Worm (Caenorhabditis elegans) whole organism, late embryonic: ENCODE results near the gene par-4.
"Not testable (repeated sequence)": the region's sequence is repeated elsewhere in the genome, so short reads cannot be mapped to it uniquely, and the experiment has no call there.

ENCODE experiments used
- ama-1 ChIP-seq: fragments of 150-350 bp; optimal IDR thresholded peaks from 2 replicates; lab custom pipeline; 2014
- ceh-14 ChIP-seq: sonication (generic microtip); optimal IDR thresholded peaks from 2 replicates; lab custom pipeline; 2016; ENCODE audit warnings: missing genotype, missing genetic modification characterization, missing compliant biosample characterization
- ceh-18 ChIP-seq: sonication (generic microtip); optimal IDR thresholded peaks from 2 replicates; lab custom pipeline; 2016; ENCODE audit warnings: missing genetic modification characterization, missing compliant biosample characterization
- ceh-22 ChIP-seq: sonication (generic microtip); optimal IDR thresholded peaks from 2 replicates; lab custom pipeline; 2017; ENCODE audit warnings: missing biosample characterization, missing genetic modification characterization
- ceh-30 ChIP-seq: fragments of 150-350 bp; optimal IDR thresholded peaks from 2 replicates; lab custom pipeline; 2014; ENCODE audit warnings: missing biosample characterization, missing genetic modification characterization
- ceh-31 ChIP-seq: sonication (generic microtip); optimal IDR thresholded peaks from 2 replicates; lab custom pipeline; 2016; ENCODE audit warnings: missing genetic modification characterization, missing compliant biosample characterization
- ceh-34 ChIP-seq: sonication (generic microtip); optimal IDR thresholded peaks from 2 replicates; lab custom pipeline; 2016; ENCODE audit warnings: mild to moderate bottlenecking, missing genetic modification characterization, missing compliant biosample characterization
- ceh-45 ChIP-seq: fragments of 200-800 bp; sonication (Bioruptor generic); IDR thresholded peaks from 2 replicates; pipeline ENCODE4 v1.3.6; 2022; ENCODE audit warnings: missing genetic modification reagents, missing genetic modification characterization, missing compliant biosample characterization
- ceh-48 ChIP-seq: sonication (generic microtip); optimal IDR thresholded peaks from 2 replicates; lab custom pipeline; 2016; ENCODE audit warnings: missing genetic modification characterization, inconsistent platforms, missing compliant biosample characterization
- ceh-9 ChIP-seq: sonication (generic microtip); optimal IDR thresholded peaks from 2 replicates; lab custom pipeline; 2016; ENCODE audit warnings: mild to moderate bottlenecking, missing genetic modification characterization, inconsistent platforms, missing compliant biosample characterization
- che-1 ChIP-seq: sonication (generic microtip); optimal IDR thresholded peaks from 2 replicates; lab custom pipeline; 2016; ENCODE audit warnings: mild to moderate bottlenecking, missing genetic modification characterization, missing compliant biosample characterization
- dmd-4 ChIP-seq: sonication (generic microtip); optimal IDR thresholded peaks from 2 replicates; lab custom pipeline; 2016; ENCODE audit warnings: borderline replicate concordance, missing genetic modification characterization, missing compliant biosample characterization
- dve-1 ChIP-seq: sonication (generic microtip); optimal IDR thresholded peaks from 2 replicates; lab custom pipeline; 2017; ENCODE audit warnings: antibody characterized with exemption, mild to moderate bottlenecking, missing genetic modification characterization, missing compliant biosample characterization
- ets-4 ChIP-seq: sonication (generic microtip); optimal IDR thresholded peaks from 2 replicates; lab custom pipeline; 2016; ENCODE audit warnings: missing genetic modification characterization, missing compliant biosample characterization
- fax-1 ChIP-seq: sonication (generic microtip); optimal IDR thresholded peaks from 2 replicates; lab custom pipeline; 2016; ENCODE audit warnings: missing genotype, missing genetic modification characterization, missing compliant biosample characterization
- gmeb-2 ChIP-seq: sonication (generic microtip); optimal IDR thresholded peaks from 2 replicates; lab custom pipeline; 2016; ENCODE audit warnings: missing genetic modification characterization, inconsistent platforms, missing compliant biosample characterization
- hlh-13 ChIP-seq: fragments of 200-800 bp; sonication (Bioruptor generic); optimal IDR thresholded peaks from 2 replicates; lab custom pipeline; 2018; ENCODE audit warnings: mild to moderate bottlenecking, missing genetic modification characterization, missing compliant biosample characterization
- hlh-30 ChIP-seq: sonication (generic microtip); optimal IDR thresholded peaks from 2 replicates; lab custom pipeline; 2017; ENCODE audit warnings: antibody characterized with exemption, missing genetic modification characterization, missing compliant biosample characterization; ENCODE audit not compliant: insufficient read depth
- hlh-6 ChIP-seq: sonication (generic microtip); optimal IDR thresholded peaks from 2 replicates; lab custom pipeline; 2016; ENCODE audit warnings: missing genotype, missing genetic modification characterization, missing compliant biosample characterization
- hlh-8 ChIP-seq: sonication (generic microtip); optimal IDR thresholded peaks from 2 replicates; lab custom pipeline; 2016; ENCODE audit warnings: missing genotype, missing genetic modification characterization, missing compliant biosample characterization
- mec-3 ChIP-seq: sonication (generic microtip); optimal IDR thresholded peaks from 2 replicates; lab custom pipeline; 2016; ENCODE audit warnings: borderline replicate concordance, missing genetic modification characterization, missing compliant biosample characterization
- nfya-1 ChIP-seq: sonication (generic microtip); optimal IDR thresholded peaks from 2 replicates; lab custom pipeline; 2017; ENCODE audit warnings: missing genetic modification characterization, mild to moderate bottlenecking, missing compliant biosample characterization, antibody characterized with exemption, moderate library complexity
- pha-4 ChIP-seq: fragments of 150-350 bp; optimal IDR thresholded peaks from 2 replicates; lab custom pipeline; 2018; ENCODE audit warnings: missing biosample characterization, missing genetic modification reagents, missing genetic modification characterization
- ref-2 ChIP-seq: sonication (generic microtip); optimal IDR thresholded peaks from 2 replicates; lab custom pipeline; 2016; ENCODE audit warnings: missing genetic modification characterization, missing compliant biosample characterization
- sdc-2 ChIP-seq: sonication (generic microtip); optimal IDR thresholded peaks from 2 replicates; lab custom pipeline; 2016; ENCODE audit warnings: missing genotype, missing genetic modification characterization, missing compliant biosample characterization
- sox-2 ChIP-seq: fragments of 200-800 bp; sonication (Bioruptor generic); IDR thresholded peaks from 2 replicates; pipeline ENCODE4 v1.3.6; 2022; ENCODE audit warnings: missing genetic modification reagents, missing genetic modification characterization, missing compliant biosample characterization
- tbx-2 ChIP-seq: sonication (generic microtip); optimal IDR thresholded peaks from 2 replicates; lab custom pipeline; 2016; ENCODE audit warnings: missing genetic modification characterization, missing compliant biosample characterization
- tbx-7 ChIP-seq: sonication (generic microtip); optimal IDR thresholded peaks from 2 replicates; lab custom pipeline; 2016; ENCODE audit warnings: missing genotype, missing genetic modification characterization, missing compliant biosample characterization
- unc-42 ChIP-seq: sonication (generic microtip); optimal IDR thresholded peaks from 2 replicates; lab custom pipeline; 2016; ENCODE audit warnings: missing genotype, missing genetic modification characterization, missing compliant biosample characterization
- unc-55 ChIP-seq: sonication (generic microtip); optimal IDR thresholded peaks from 2 replicates; lab custom pipeline; 2017; ENCODE audit warnings: missing biosample characterization, missing genetic modification reagents, missing genetic modification characterization

par-4 gene

ce11 chrV:18098387-18098786, at the start of gene par-4:
Gene par-4, plus strand, starts transcription at chrV:18098687.
- TF ChIP-seq sdc-2 (tag; lab: Kevin White, UChicago) = no peak
- TF ChIP-seq fax-1 = no peak
- TF ChIP-seq ets-4 (tag; lab: Kevin White, UChicago) = no peak

DNA sequence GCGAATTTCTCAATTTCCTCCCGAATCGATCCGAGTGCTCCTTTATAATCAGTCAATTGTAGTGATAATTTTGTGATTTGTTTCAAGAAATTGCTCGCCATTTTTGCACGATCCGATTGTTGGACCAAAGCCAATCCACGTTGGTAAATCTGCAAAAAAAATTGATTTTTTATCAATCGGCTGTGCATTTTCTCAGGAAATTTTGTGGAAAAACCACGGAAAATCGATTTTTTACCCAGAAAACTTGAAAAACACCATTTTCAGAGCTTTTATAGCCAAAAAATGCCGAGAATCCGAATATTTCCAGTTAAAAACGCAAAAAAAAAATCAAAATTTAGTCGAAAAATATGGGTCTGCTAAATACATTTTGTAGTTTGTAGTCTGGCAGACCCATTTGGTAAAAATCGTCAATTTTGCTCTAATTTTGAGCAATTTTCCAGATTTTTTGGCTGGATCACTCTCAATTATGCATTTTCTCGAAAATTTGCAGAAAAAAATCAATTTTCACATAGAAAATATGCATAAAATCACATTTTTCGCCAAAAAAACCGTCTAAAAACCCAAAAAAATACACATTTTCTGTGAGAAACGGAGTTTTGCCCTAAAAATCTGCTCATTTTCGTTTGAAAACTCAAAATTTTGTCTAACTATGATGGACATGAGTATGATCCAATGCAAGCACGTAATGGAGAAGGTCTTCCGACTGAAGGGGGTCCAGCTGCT, 43.0 kb upstream of the par-4 start, which contains the start of the genes Y59A8B.25 and ebp-3:
TSS of gene Y59A8B.25 (minus strand) at position 101 of the 723 bp plus-strand sequence.
TSS of gene ebp-3 (plus strand) at position 673 of the 723 bp plus-strand sequence.
- TF ChIP-seq ceh-45; nfya-1 (tag; lab: Kevin White, UChicago); ceh-48 (tag; lab: Kevin White, UChicago): not testable (repeated sequence)
- TF ChIP-seq, all 69 proteins: peak for 0; not testable (repeated sequence) for 69

DNA sequence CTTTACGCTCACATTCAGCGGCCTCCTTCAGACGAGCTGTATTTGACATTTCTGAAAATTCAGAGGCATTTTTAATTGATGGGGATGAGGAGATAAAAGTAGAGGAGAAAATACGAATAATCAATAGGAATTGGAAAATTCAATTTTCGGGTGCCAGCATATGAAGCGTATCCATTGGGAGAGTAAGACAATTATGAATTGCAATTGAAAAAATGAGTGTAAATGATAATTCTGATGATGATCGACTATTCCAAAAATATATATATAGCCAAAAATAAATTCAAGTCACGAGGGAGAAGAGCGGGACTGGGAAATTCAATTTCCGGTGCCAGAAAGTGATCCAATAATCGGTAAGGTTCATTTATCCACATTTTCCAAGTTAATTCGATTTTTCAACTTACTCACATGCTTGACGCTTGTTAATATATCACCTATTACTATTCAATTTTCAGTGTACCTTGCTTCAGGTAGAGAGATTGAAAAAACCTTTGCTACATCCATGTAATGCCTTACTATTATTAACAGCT, 32.2 kb upstream of the par-4 start, which contains the start of gene Y59A8B.8:
TSS of gene Y59A8B.8 (minus strand) at position 51 of the 527 bp plus-strand sequence.
- TF ChIP-seq ceh-18 (tag; lab: Kevin White, UChicago) (no peak), unc-42 (tag; lab: Kevin White, UChicago) (peak; percentile 49)

DNA sequence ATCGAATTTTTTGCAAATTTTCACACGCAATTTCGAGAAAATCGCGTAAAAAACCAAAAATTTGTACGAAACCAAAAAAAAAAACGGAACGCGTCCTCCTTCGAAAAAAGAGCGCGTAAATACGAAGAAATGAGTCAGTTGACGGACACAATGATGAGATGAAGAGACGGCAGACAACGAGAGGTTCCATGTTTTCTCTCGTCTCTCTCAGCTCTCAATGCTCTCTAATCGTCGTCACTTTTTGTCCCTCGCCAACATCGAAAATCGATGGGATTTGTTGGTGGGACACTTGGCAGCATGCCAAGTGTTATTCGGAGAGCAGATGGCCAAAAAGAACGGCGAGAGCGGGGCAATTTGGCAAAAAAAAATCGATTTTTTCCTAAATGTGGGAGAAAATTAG, 19.3 kb upstream of the par-4 start:
- TF ChIP-seq tbx-2 (tag; lab: Kevin White, UChicago) = peak; percentile 45
- TF ChIP-seq ceh-30 (tag; lab: Kevin White, UChicago) = peak; percentile 75
- peak; percentile 100 for TF ChIP-seq ceh-48 (tag; lab: Kevin White, UChicago)
- no peak for TF ChIP-seq ceh-14 (tag; lab: Kevin White, UChicago)
- TF ChIP-seq unc-42 (tag; lab: Kevin White, UChicago) = peak; percentile 38
- no peak for TF ChIP-seq hlh-13 (GFP tag; lab: Kevin White, UChicago)
- peak; percentile 21 for TF ChIP-seq dve-1 (tag; lab: Kevin White, UChicago)
- no peak for TF ChIP-seq tbx-7
- peak; percentile 70 for TF ChIP-seq nfya-1 (tag; lab: Kevin White, UChicago)
- peak; percentile 39 for TF ChIP-seq ceh-34 (tag; lab: Kevin White, UChicago)
- peak; percentile 74 for TF ChIP-seq hlh-30 (tag; lab: Kevin White, UChicago)
- TF ChIP-seq mec-3 (tag; lab: Kevin White, UChicago) = no peak
- TF ChIP-seq ceh-31 = peak; percentile 76
- peak; percentile 68 for TF ChIP-seq unc-55 (GFP tag; lab: Kevin White, UChicago)
- peak; percentile 24 for TF ChIP-seq ceh-18 (tag; lab: Kevin White, UChicago)

- TF ChIP-seq gmeb-2 (tag; lab: Kevin White, UChicago) = no peak
- TF ChIP-seq hlh-6 = no peak
- no peak for TF ChIP-seq ceh-48 (tag; lab: Kevin White, UChicago)
- no peak for TF ChIP-seq tbx-7
- TF ChIP-seq ceh-14 (tag; lab: Kevin White, UChicago) = no peak
- TF ChIP-seq hlh-8 (tag; lab: Kevin White, UChicago) = no peak
- no peak for TF ChIP-seq ceh-9 (tag; lab: Kevin White, UChicago)
- no peak for TF ChIP-seq ref-2 (tag; lab: Kevin White, UChicago)
- TF ChIP-seq dve-1 (tag; lab: Kevin White, UChicago) = no peak
- TF ChIP-seq nfya-1 (tag; lab: Kevin White, UChicago) = no peak
- no peak for TF ChIP-seq ceh-22 (tag; lab: Kevin White, UChicago)
- TF ChIP-seq ama-1 (lab: Kevin White, UChicago) = no peak
- TF ChIP-seq che-1 (tag; lab: Kevin White, UChicago) = no peak
- no peak for TF ChIP-seq sox-2 (GFP tag; lab: Robert Waterston, UW)
- TF ChIP-seq dmd-4 (tag; lab: Kevin White, UChicago) = no peak
- TF ChIP-seq pha-4 = no peak
- TF ChIP-seq hlh-30 (tag; lab: Kevin White, UChicago) = no peak
Observed at ce11 chrV:18081857-18082256, 16.6 kb upstream of the par-4 start, which contains the start of gene nova-1. Gene nova-1, minus strand, starts transcription at chrV:18081957.
